Worm (Caenorhabditis elegans) whole organism, late embryonic: Measurements from ENCODE around the gene grl-14.

ENCODE experiments used
- C38D4.7 ChIP-seq: fragments of 200-800 bp; sonication (Bioruptor generic); optimal IDR thresholded peaks from 2 replicates; lab custom pipeline; 2018; ENCODE audit warnings: mild to moderate bottlenecking, missing genetic modification characterization, moderate library complexity, missing compliant biosample characterization
- F13H6.1 ChIP-seq: sonication (generic microtip); optimal IDR thresholded peaks from 2 replicates; lab custom pipeline; 2016; ENCODE audit warnings: missing genetic modification characterization, missing compliant biosample characterization
- K09A11.1 ChIP-seq: sonication (generic microtip); optimal IDR thresholded peaks from 2 replicates; lab custom pipeline; 2017; ENCODE audit warnings: antibody characterized with exemption, mild to moderate bottlenecking, missing genetic modification characterization, missing compliant biosample characterization; ENCODE audit not compliant: insufficient read depth
- T23F11.4 ChIP-seq: fragments of 200-800 bp; sonication (Bioruptor generic); optimal IDR thresholded peaks from 2 replicates; lab custom pipeline; 2018; ENCODE audit warnings: mild to moderate bottlenecking, missing genetic modification characterization, missing compliant biosample characterization
- Y22D7AL.16 ChIP-seq: sonication (generic microtip); optimal IDR thresholded peaks from 2 replicates; lab custom pipeline; 2016; ENCODE audit warnings: missing genetic modification characterization, missing compliant biosample characterization
- ahr-1 ChIP-seq: sonication (generic microtip); optimal IDR thresholded peaks from 2 replicates; lab custom pipeline; 2016; ENCODE audit warnings: missing genetic modification characterization, missing compliant biosample characterization
- ceh-14 ChIP-seq: sonication (generic microtip); optimal IDR thresholded peaks from 2 replicates; lab custom pipeline; 2016; ENCODE audit warnings: missing genotype, missing genetic modification characterization, missing compliant biosample characterization
- ceh-19 ChIP-seq: fragments of 200-800 bp; sonication (Bioruptor generic); optimal IDR thresholded peaks from 2 replicates; lab custom pipeline; 2018; ENCODE audit warnings: mild to moderate bottlenecking, missing genetic modification characterization, missing compliant biosample characterization
- ceh-2 ChIP-seq: sonication (generic microtip); optimal IDR thresholded peaks from 2 replicates; lab custom pipeline; 2016; ENCODE audit warnings: missing genotype, missing genetic modification characterization, missing compliant biosample characterization
- ceh-22 ChIP-seq: sonication (generic microtip); optimal IDR thresholded peaks from 2 replicates; lab custom pipeline; 2017; ENCODE audit warnings: missing biosample characterization, missing genetic modification characterization
- ceh-24 ChIP-seq: sonication (generic microtip); optimal IDR thresholded peaks from 2 replicates; lab custom pipeline; 2016; ENCODE audit warnings: mild to moderate bottlenecking, missing genetic modification characterization, missing compliant biosample characterization
- ceh-45 ChIP-seq: fragments of 200-800 bp; sonication (Bioruptor generic); IDR thresholded peaks from 2 replicates; pipeline ENCODE4 v1.3.6; 2022; ENCODE audit warnings: missing genetic modification reagents, missing genetic modification characterization, missing compliant biosample characterization
- ceh-9 ChIP-seq: sonication (generic microtip); optimal IDR thresholded peaks from 2 replicates; lab custom pipeline; 2016; ENCODE audit warnings: mild to moderate bottlenecking, missing genetic modification characterization, inconsistent platforms, missing compliant biosample characterization
- che-1 ChIP-seq: sonication (generic microtip); optimal IDR thresholded peaks from 2 replicates; lab custom pipeline; 2016; ENCODE audit warnings: mild to moderate bottlenecking, missing genetic modification characterization, missing compliant biosample characterization
- dmd-4 ChIP-seq: sonication (generic microtip); optimal IDR thresholded peaks from 2 replicates; lab custom pipeline; 2016; ENCODE audit warnings: borderline replicate concordance, missing genetic modification characterization, missing compliant biosample characterization
- dve-1 ChIP-seq: sonication (generic microtip); optimal IDR thresholded peaks from 2 replicates; lab custom pipeline; 2017; ENCODE audit warnings: antibody characterized with exemption, mild to moderate bottlenecking, missing genetic modification characterization, missing compliant biosample characterization
- elt-2 ChIP-seq: sonication (generic microtip); optimal IDR thresholded peaks from 2 replicates; lab custom pipeline; 2016; ENCODE audit warnings: missing genetic modification reagents, missing genetic modification characterization, missing compliant biosample characterization
- ets-4 ChIP-seq: sonication (generic microtip); optimal IDR thresholded peaks from 2 replicates; lab custom pipeline; 2016; ENCODE audit warnings: missing genetic modification characterization, missing compliant biosample characterization
- eyg-1 ChIP-seq: sonication (generic microtip); optimal IDR thresholded peaks from 2 replicates; lab custom pipeline; 2016; ENCODE audit warnings: missing genotype, missing genetic modification characterization, missing compliant biosample characterization
- fax-1 ChIP-seq: sonication (generic microtip); optimal IDR thresholded peaks from 2 replicates; lab custom pipeline; 2016; ENCODE audit warnings: missing genotype, missing genetic modification characterization, missing compliant biosample characterization
- fkh-6 ChIP-seq: sonication (generic microtip); optimal IDR thresholded peaks from 2 replicates; lab custom pipeline; 2016; ENCODE audit warnings: missing genetic modification characterization, missing compliant biosample characterization
- gmeb-2 ChIP-seq: sonication (generic microtip); optimal IDR thresholded peaks from 2 replicates; lab custom pipeline; 2016; ENCODE audit warnings: missing genetic modification characterization, inconsistent platforms, missing compliant biosample characterization
- hlh-30 ChIP-seq: sonication (generic microtip); optimal IDR thresholded peaks from 2 replicates; lab custom pipeline; 2017; ENCODE audit warnings: antibody characterized with exemption, missing genetic modification characterization, missing compliant biosample characterization; ENCODE audit not compliant: insufficient read depth
- hlh-6 ChIP-seq: sonication (generic microtip); optimal IDR thresholded peaks from 2 replicates; lab custom pipeline; 2016; ENCODE audit warnings: missing genotype, missing genetic modification characterization, missing compliant biosample characterization
- hlh-8 ChIP-seq: sonication (generic microtip); optimal IDR thresholded peaks from 2 replicates; lab custom pipeline; 2016; ENCODE audit warnings: missing genotype, missing genetic modification characterization, missing compliant biosample characterization
- lim-6 ChIP-seq: sonication (generic microtip); optimal IDR thresholded peaks from 2 replicates; lab custom pipeline; 2016; ENCODE audit warnings: missing genetic modification characterization, missing compliant biosample characterization
- lin-11 ChIP-seq: fragments of 200-800 bp; sonication (Bioruptor generic); optimal IDR thresholded peaks from 2 replicates; lab custom pipeline; 2018; ENCODE audit warnings: mild to moderate bottlenecking, missing genetic modification characterization, missing compliant biosample characterization
- madf-2 ChIP-seq: sonication (generic microtip); optimal IDR thresholded peaks from 2 replicates; lab custom pipeline; 2017; ENCODE audit warnings: missing genetic modification characterization, missing compliant biosample characterization
- nhr-11 ChIP-seq: fragments of 150-350 bp; optimal IDR thresholded peaks from 2 replicates; lab custom pipeline; 2014; ENCODE audit warnings: missing biosample characterization, missing genetic modification characterization
- nhr-232 ChIP-seq: sonication (generic microtip); optimal IDR thresholded peaks from 2 replicates; lab custom pipeline; 2016; ENCODE audit warnings: missing genetic modification characterization, missing compliant biosample characterization
- npax-4 ChIP-seq: sonication (generic microtip); optimal IDR thresholded peaks from 2 replicates; lab custom pipeline; 2016; ENCODE audit warnings: missing genetic modification characterization, missing compliant biosample characterization
- odd-2 ChIP-seq: sonication (generic microtip); optimal IDR thresholded peaks from 2 replicates; lab custom pipeline; 2017; ENCODE audit warnings: antibody characterized with exemption, mild to moderate bottlenecking, missing genetic modification characterization, missing compliant biosample characterization
- pag-3 ChIP-seq: sonication (generic microtip); optimal IDR thresholded peaks from 2 replicates; lab custom pipeline; 2016; ENCODE audit warnings: missing compliant biosample characterization, missing genetic modification characterization, borderline replicate concordance
- pat-9 ChIP-seq: fragments of 200-800 bp; sonication (Bioruptor generic); optimal IDR thresholded peaks from 2 replicates; lab custom pipeline; 2018; ENCODE audit warnings: mild to moderate bottlenecking, missing genetic modification characterization, moderate library complexity, missing compliant biosample characterization
- pha-2 ChIP-seq: sonication (generic microtip); optimal IDR thresholded peaks from 2 replicates; lab custom pipeline; 2017; ENCODE audit warnings: mild to moderate bottlenecking, missing genetic modification characterization, missing compliant biosample characterization
- pqm-1 ChIP-seq: sonication (generic microtip); optimal IDR thresholded peaks from 2 replicates; lab custom pipeline; 2016; ENCODE audit warnings: missing genetic modification characterization, missing compliant biosample characterization
- pros-1 ChIP-seq: fragments of 150-350 bp; optimal IDR thresholded peaks from 2 replicates; lab custom pipeline; 2014; ENCODE audit warnings: missing biosample characterization, missing genetic modification reagents, missing genetic modification characterization
- ref-2 ChIP-seq: sonication (generic microtip); optimal IDR thresholded peaks from 2 replicates; lab custom pipeline; 2016; ENCODE audit warnings: missing genetic modification characterization, missing compliant biosample characterization
- rnt-1 ChIP-seq: sonication (generic microtip); optimal IDR thresholded peaks from 2 replicates; lab custom pipeline; 2016; ENCODE audit warnings: missing genetic modification characterization, missing compliant biosample characterization
- sdc-2 ChIP-seq: sonication (generic microtip); optimal IDR thresholded peaks from 2 replicates; lab custom pipeline; 2016; ENCODE audit warnings: missing genotype, missing genetic modification characterization, missing compliant biosample characterization
- sox-2 ChIP-seq: fragments of 200-800 bp; sonication (Bioruptor generic); IDR thresholded peaks from 2 replicates; pipeline ENCODE4 v1.3.6; 2022; ENCODE audit warnings: missing genetic modification reagents, missing genetic modification characterization, missing compliant biosample characterization
- sox-4 ChIP-seq: sonication (generic microtip); optimal IDR thresholded peaks from 2 replicates; lab custom pipeline; 2017; ENCODE audit warnings: mild to moderate bottlenecking, missing genetic modification characterization, inconsistent platforms, missing compliant biosample characterization
- tbx-2 ChIP-seq: sonication (generic microtip); optimal IDR thresholded peaks from 2 replicates; lab custom pipeline; 2016; ENCODE audit warnings: missing genetic modification characterization, missing compliant biosample characterization
- ttx-3 ChIP-seq: sonication (generic microtip); optimal IDR thresholded peaks from 2 replicates; lab custom pipeline; 2016; ENCODE audit warnings: missing genetic modification reagents, missing genetic modification characterization, missing compliant biosample characterization
- unc-42 ChIP-seq: sonication (generic microtip); optimal IDR thresholded peaks from 2 replicates; lab custom pipeline; 2016; ENCODE audit warnings: missing genotype, missing genetic modification characterization, missing compliant biosample characterization
- unc-55 ChIP-seq: sonication (generic microtip); optimal IDR thresholded peaks from 2 replicates; lab custom pipeline; 2017; ENCODE audit warnings: missing biosample characterization, missing genetic modification reagents, missing genetic modification characterization
- unc-86 ChIP-seq: sonication (generic microtip); optimal IDR thresholded peaks from 2 replicates; lab custom pipeline; 2016; ENCODE audit warnings: missing genetic modification characterization, missing compliant biosample characterization
- zip-5 ChIP-seq: sonication (generic microtip); optimal IDR thresholded peaks from 2 replicates; lab custom pipeline; 2016; ENCODE audit warnings: missing genetic modification characterization, missing compliant biosample characterization
- ztf-16 ChIP-seq: sonication (generic microtip); optimal IDR thresholded peaks from 2 replicates; lab custom pipeline; 2017; ENCODE audit warnings: missing genetic modification characterization, missing compliant biosample characterization

grl-14 gene

ce11 chrV:20830409-20830808 is 5.0 kb downstream of the grl-14 start:
- no peak for TF ChIP-seq pag-3
- TF ChIP-seq tbx-2, result no peak
- TF ChIP-seq pat-9 (tag; lab: Kevin White, UChicago), result no peak
- no peak for TF ChIP-seq lim-6 (tag; lab: Kevin White, UChicago)
- TF ChIP-seq ceh-24 (tag; lab: Kevin White, UChicago), result no peak
- no peak for TF ChIP-seq K09A11.1
- no peak for TF ChIP-seq ref-2 (tag; lab: Kevin White, UChicago)
- TF ChIP-seq ets-4, result no peak
- TF ChIP-seq unc-55, result no peak
- TF ChIP-seq gmeb-2 (tag; lab: Kevin White, UChicago), result no peak
- no peak for TF ChIP-seq sox-4

- TF ChIP-seq elt-2 (tag; lab: Kevin White, UChicago) (peak; percentile 18), zip-5 (no peak), lim-6 (tag; lab: Kevin White, UChicago) (no peak)
Observed at ce11 chrV:20831867-20832266, 6.5 kb downstream of the grl-14 start.

- no peak for TF ChIP-seq sox-2 (GFP tag; lab: Robert Waterston, UW)
- TF ChIP-seq ref-2 (tag; lab: Kevin White, UChicago), result no peak
- TF ChIP-seq ttx-3 (tag; lab: Kevin White, UChicago), result peak; percentile 61
- TF ChIP-seq pqm-1 (tag; lab: Kevin White, UChicago), result no peak
- TF ChIP-seq ceh-14 (tag; lab: Kevin White, UChicago), result peak; percentile 55
- no peak for TF ChIP-seq madf-2 (tag; lab: Kevin White, UChicago)
- TF ChIP-seq dve-1 (tag; lab: Kevin White, UChicago), result no peak
- no peak for TF ChIP-seq nhr-232 (tag; lab: Kevin White, UChicago)
- peak; percentile 69 for TF ChIP-seq ahr-1 (tag; lab: Kevin White, UChicago)
- no peak for TF ChIP-seq T23F11.4 (GFP tag; lab: Kevin White, UChicago)
- TF ChIP-seq che-1 (tag; lab: Kevin White, UChicago), result no peak
- TF ChIP-seq unc-42, result peak; percentile 78
- TF ChIP-seq fax-1 (tag; lab: Kevin White, UChicago), result peak; percentile 6
- TF ChIP-seq elt-2 (tag; lab: Kevin White, UChicago), result peak; percentile 65
- TF ChIP-seq sox-4, result peak; percentile 12
- no peak for TF ChIP-seq ceh-19 (GFP tag; lab: Kevin White, UChicago)
- TF ChIP-seq nhr-11 (tag; lab: Kevin White, UChicago), result no peak
- TF ChIP-seq zip-5, result peak; percentile 87
- TF ChIP-seq ceh-45 (GFP tag; lab: Robert Waterston, UW), result no peak
- TF ChIP-seq unc-86 (tag; lab: Kevin White, UChicago), result peak; percentile 55
- no peak for TF ChIP-seq eyg-1 (tag; lab: Kevin White, UChicago)
- no peak for TF ChIP-seq hlh-30 (tag; lab: Kevin White, UChicago)
- TF ChIP-seq odd-2 (tag; lab: Kevin White, UChicago), result no peak
- TF ChIP-seq rnt-1 (tag; lab: Kevin White, UChicago), result no peak
- no peak for TF ChIP-seq F13H6.1 (tag; lab: Kevin White, UChicago)
- TF ChIP-seq hlh-6, result no peak
- peak; percentile 15 for TF ChIP-seq fkh-6 (tag; lab: Kevin White, UChicago)
- no peak for TF ChIP-seq dmd-4
- TF ChIP-seq gmeb-2 (tag; lab: Kevin White, UChicago), result no peak
- TF ChIP-seq lim-6 (tag; lab: Kevin White, UChicago), result no peak
- peak; percentile 58 for TF ChIP-seq hlh-8 (tag; lab: Kevin White, UChicago)
- no peak for TF ChIP-seq npax-4
- no peak for TF ChIP-seq Y22D7AL.16 (tag; lab: Kevin White, UChicago)
- no peak for TF ChIP-seq pag-3
- no peak for TF ChIP-seq pat-9 (tag; lab: Kevin White, UChicago)
- no peak for TF ChIP-seq ztf-16 (tag; lab: Kevin White, UChicago)
- TF ChIP-seq K09A11.1, result no peak
- no peak for TF ChIP-seq pros-1
- no peak for TF ChIP-seq ceh-22 (tag; lab: Kevin White, UChicago)
- no peak for TF ChIP-seq lin-11 (tag; lab: Kevin White, UChicago)
- TF ChIP-seq C38D4.7, result no peak
- peak; percentile 75 for TF ChIP-seq pha-2 (tag; lab: Kevin White, UChicago)
- TF ChIP-seq sdc-2 (tag; lab: Kevin White, UChicago), result no peak
- peak; percentile 43 for TF ChIP-seq ets-4
- TF ChIP-seq ceh-9, result no peak
- TF ChIP-seq ceh-2 (tag; lab: Kevin White, UChicago), result no peak
Observed at ce11 chrV:20832554-20832963, 7.2 kb downstream of the grl-14 start.
